Worm (Caenorhabditis elegans): ENCODE data around the gene talp-3.

ce11 chrIV:14609774-14610173, 43.4 kb downstream of the talp-3 start:
- TF ChIP-seq ama-1 (optimal IDR thresholded peaks at IDR 0.05) (no peak), B0310.2 (tag; optimal IDR thresholded peaks at IDR 0.05) (no peak), hnd-1 (tag; optimal IDR thresholded peaks at IDR 0.05) (no peak), ceh-13 (GFP tag; optimal IDR thresholded peaks at IDR 0.05) (no peak), ceh-36 (tag; optimal IDR thresholded peaks at IDR 0.05) (no peak), tbx-11 (GFP tag; IDR thresholded peaks at IDR 0.05) (no peak)

Data from whole organism, early embryonic.